Worm (Caenorhabditis elegans): ENCODE measurements around the gene mec-3.

- no peak for TF ChIP-seq fkh-10 (GFP tag; optimal IDR thresholded peaks at IDR 0.05)
- TF ChIP-seq skn-1 (tag; optimal IDR thresholded peaks at IDR 0.05) = no peak
- no peak for TF ChIP-seq elt-1 (tag; optimal IDR thresholded peaks at IDR 0.05)
- TF ChIP-seq aly-2 (tag; optimal IDR thresholded peaks at IDR 0.05) = no peak
- TF ChIP-seq ztf-11 (tag; optimal IDR thresholded peaks at IDR 0.05) = no peak
- no peak for TF ChIP-seq ama-1 (optimal IDR thresholded peaks at IDR 0.05)
- TF ChIP-seq nhr-76 (tag; optimal IDR thresholded peaks at IDR 0.05) = no peak
- TF ChIP-seq nfya-1 (tag; optimal IDR thresholded peaks at IDR 0.05; ENCODE audit: insufficient read depth) = no peak
Measured at ce11 chrIV:10417781-10418180, 43.9 kb downstream of the mec-3 start, which contains the start of gene F13B12.6.
